Fruit fly (Drosophila melanogaster) whole organism, embryonic: ENCODE results near the gene Mfap1.

Experiments used
- Atf6 ChIP-seq: fragments of 200-800 bp; sonication (Bioruptor generic); IDR thresholded peaks from 2 replicates; pipeline ENCODE4 v1.3.6; 2022; ENCODE audit warnings: missing biosample characterization, missing genetic modification characterization
- Awh ChIP-seq: fragments of 200-800 bp; sonication (Bioruptor generic); IDR thresholded peaks from 2 replicates; pipeline ENCODE4, ENCODE4 v1.3.6; 2022; ENCODE audit warnings: missing biosample characterization, missing genetic modification characterization
- B-H1 ChIP-seq: fragments of 200-800 bp; sonication (Bioruptor generic); IDR thresholded peaks from 3 replicates; pipeline ENCODE4 v1.3.6; 2022; ENCODE audit warnings: missing biosample characterization, missing genetic modification characterization
- CG10209 ChIP-seq: fragments of 200-800 bp; sonication (Bioruptor generic); optimal IDR thresholded peaks from 3 replicates; lab custom pipeline; 2017; ENCODE audit warnings: missing biosample characterization, mild to moderate bottlenecking, missing genetic modification characterization, missing genetic modification reagents
- CG10321 ChIP-seq: fragments of 200-800 bp; sonication (Bioruptor generic); IDR thresholded peaks from 2 replicates; pipeline ENCODE4 v1.3.6; 2022; ENCODE audit warnings: missing biosample characterization, missing genetic modification characterization
- CG11560 ChIP-seq: fragments of 200-800 bp; sonication (Bioruptor generic); IDR thresholded peaks from 3 replicates; pipeline ENCODE4 v1.3.6; 2022; ENCODE audit warnings: missing biosample characterization, missing genetic modification characterization
- CG12391 ChIP-seq: fragments of 200-800 bp; sonication (Bioruptor generic); optimal IDR thresholded peaks from 3 replicates; lab custom pipeline; 2018; ENCODE audit warnings: missing biosample characterization, mild to moderate bottlenecking, missing genetic modification characterization, moderate library complexity
- CG14710 ChIP-seq: fragments of 200-800 bp; sonication (Bioruptor generic); optimal IDR thresholded peaks from 3 replicates; lab custom pipeline; 2019; ENCODE audit warnings: missing biosample characterization, mild to moderate bottlenecking, missing genetic modification characterization, moderate library complexity
- CG1529 ChIP-seq: fragments of 200-800 bp; sonication (Bioruptor generic); optimal IDR thresholded peaks from 3 replicates; lab custom pipeline; 2018; ENCODE audit warnings: missing biosample characterization, missing genetic modification characterization
- CG1832 ChIP-seq: fragments of 200-800 bp; sonication (Bioruptor generic); optimal IDR thresholded peaks from 2 replicates; lab custom pipeline; 2017; ENCODE audit warnings: missing biosample characterization, mild to moderate bottlenecking, missing genetic modification characterization, inconsistent platforms
- CG3065 ChIP-seq: fragments of 200-800 bp; sonication (Bioruptor generic); optimal IDR thresholded peaks from 2 replicates; lab custom pipeline; 2016; ENCODE audit warnings: missing biosample characterization, missing genetic modification characterization
- CG3995 ChIP-seq: fragments of 200-800 bp; sonication (Bioruptor generic); optimal IDR thresholded peaks from 3 replicates; lab custom pipeline; 2016; ENCODE audit warnings: missing biosample characterization, missing genetic modification characterization
- CG4360 ChIP-seq: fragments of 200-800 bp; sonication (Bioruptor generic); IDR thresholded peaks from 2 replicates; pipeline ENCODE4 v1.3.6; 2022; ENCODE audit warnings: missing biosample characterization, missing genetic modification characterization
- CG7987 ChIP-seq: fragments of 200-800 bp; sonication (Bioruptor generic); optimal IDR thresholded peaks from 2 replicates; lab custom pipeline; 2018; ENCODE audit warnings: missing biosample characterization, mild to moderate bottlenecking, missing genetic modification characterization, moderate library complexity
- CG8281 ChIP-seq: fragments of 200-800 bp; sonication (Bioruptor generic); optimal IDR thresholded peaks from 2 replicates; lab custom pipeline; 2018; ENCODE audit warnings: missing biosample characterization, mild to moderate bottlenecking, missing genetic modification characterization, moderate library complexity
- CG8765 ChIP-seq: fragments of 200-800 bp; sonication (Bioruptor generic); IDR thresholded peaks from 2 replicates; pipeline ENCODE4 v1.3.6; 2022; ENCODE audit warnings: missing biosample characterization, missing genetic modification characterization
- CG9215 ChIP-seq: fragments of 200-800 bp; sonication (Bioruptor generic); IDR thresholded peaks from 2 replicates; pipeline ENCODE4 v1.3.6; 2022; ENCODE audit warnings: missing biosample characterization, missing genetic modification characterization
- CG9609 ChIP-seq: fragments of 200-800 bp; sonication (Bioruptor generic); optimal IDR thresholded peaks from 3 replicates; lab custom pipeline; 2016; ENCODE audit warnings: missing biosample characterization, missing genetic modification characterization
- CoRest ChIP-seq: fragments of 200-800 bp; sonication (Bioruptor generic); optimal IDR thresholded peaks from 3 replicates; lab custom pipeline; 2018; ENCODE audit warnings: missing biosample characterization, mild to moderate bottlenecking, missing genetic modification characterization, moderate library complexity
- Drgx ChIP-seq: fragments of 200-800 bp; sonication (Bioruptor generic); IDR thresholded peaks from 2 replicates; pipeline ENCODE4 v1.3.6; 2022; ENCODE audit warnings: missing biosample characterization, missing genetic modification characterization
- ERR ChIP-seq: fragments of 200-800 bp; sonication (Bioruptor generic); optimal IDR thresholded peaks from 2 replicates; lab custom pipeline; 2016; ENCODE audit warnings: missing biosample characterization, missing genetic modification characterization
- GATAe ChIP-seq: fragments of 200-800 bp; sonication (Bioruptor generic); conservative IDR thresholded peaks from 2 replicates; pipeline ENCODE4 v1.3.6; 2022; ENCODE audit warnings: missing biosample characterization, missing genetic modification characterization
- H15 ChIP-seq: fragments of 200-800 bp; sonication (Bioruptor generic); IDR thresholded peaks from 3 replicates; pipeline ENCODE4 v1.3.6; 2022; ENCODE audit warnings: missing biosample characterization, missing genetic modification characterization
- HLH3B ChIP-seq: fragments of 200-800 bp; sonication (Bioruptor generic); IDR thresholded peaks from 2 replicates; pipeline ENCODE4 v1.3.6; 2022; ENCODE audit warnings: missing biosample characterization, missing genetic modification characterization
- HmgZ ChIP-seq: fragments of 200-800 bp; sonication (Bioruptor generic); optimal IDR thresholded peaks from 2 replicates; lab custom pipeline; 2018; ENCODE audit warnings: missing biosample characterization, mild to moderate bottlenecking, missing genetic modification characterization
- Hmx ChIP-seq: fragments of 200-800 bp; sonication (Bioruptor generic); optimal IDR thresholded peaks from 2 replicates; lab custom pipeline; 2016; ENCODE audit warnings: missing biosample characterization, missing genetic modification characterization
- Hr3 ChIP-seq: fragments of 200-800 bp; sonication (Bioruptor generic); optimal IDR thresholded peaks from 3 replicates; lab custom pipeline; 2016; ENCODE audit warnings: missing biosample characterization, missing genetic modification characterization
- Hsf ChIP-seq: fragments of 200-800 bp; sonication (Bioruptor generic); optimal IDR thresholded peaks from 3 replicates; lab custom pipeline; 2016; ENCODE audit warnings: missing biosample characterization, missing genetic modification characterization
- Mad ChIP-seq: fragments of 200-800 bp; sonication (Bioruptor generic); optimal IDR thresholded peaks from 2 replicates; lab custom pipeline; 2016; ENCODE audit warnings: missing biosample characterization, missing genetic modification characterization
- Opbp ChIP-seq: fragments of 200-800 bp; sonication (Bioruptor generic); IDR thresholded peaks from 3 replicates; pipeline ENCODE4 v1.3.6; 2022; ENCODE audit warnings: missing biosample characterization, missing genetic modification characterization; ENCODE audit not compliant: partially characterized antibody
- ap ChIP-seq: fragments of 200-800 bp; sonication (Bioruptor generic); IDR thresholded peaks from 2 replicates; pipeline ENCODE4 v1.3.6; 2022; ENCODE audit warnings: missing biosample characterization, missing genetic modification characterization
- az2 ChIP-seq: fragments of 200-800 bp; sonication (Bioruptor generic); optimal IDR thresholded peaks from 3 replicates; lab custom pipeline; 2016; ENCODE audit warnings: missing biosample characterization, missing genetic modification characterization
- da ChIP-seq: fragments of 200-800 bp; sonication (Bioruptor generic); optimal IDR thresholded peaks from 2 replicates; lab custom pipeline; 2016; ENCODE audit warnings: missing biosample characterization, missing genetic modification characterization
- dan ChIP-seq: fragments of 200-800 bp; sonication (Bioruptor generic); IDR thresholded peaks from 2 replicates; pipeline ENCODE4 v1.3.6; 2022; ENCODE audit warnings: missing biosample characterization, missing genetic modification characterization
- disco-r ChIP-seq: fragments of 200-800 bp; sonication (Bioruptor generic); optimal IDR thresholded peaks from 2 replicates; lab custom pipeline; 2016; ENCODE audit warnings: missing biosample characterization, missing genetic modification characterization
- dpn ChIP-seq, 2 experiments: fragments of 200-800 bp; sonication (Bioruptor generic); optimal IDR thresholded peaks; 3 replicates each; lab custom pipeline; 2016; ENCODE audit warnings: missing biosample characterization in 2 of 2, missing genetic modification characterization in 2 of 2
- dysf ChIP-seq: fragments of 200-800 bp; sonication (Bioruptor generic); IDR thresholded peaks from 3 replicates; pipeline ENCODE4 v1.3.6; 2022; ENCODE audit warnings: missing biosample characterization, missing genetic modification characterization
- ems ChIP-seq: fragments of 200-800 bp; sonication (Bioruptor generic); optimal IDR thresholded peaks from 3 replicates; lab custom pipeline; 2016; ENCODE audit warnings: missing biosample characterization, missing genetic modification characterization
- esg ChIP-seq: fragments of 200-800 bp; sonication (Bioruptor generic); conservative IDR thresholded peaks from 2 replicates; pipeline ENCODE4 v1.3.6; 2022; ENCODE audit warnings: missing biosample characterization, missing genetic modification characterization
- fd96Cb ChIP-seq: fragments of 200-800 bp; sonication (Bioruptor generic); optimal IDR thresholded peaks from 2 replicates; lab custom pipeline; 2018; ENCODE audit warnings: missing biosample characterization, mild to moderate bottlenecking, missing genetic modification characterization, moderate library complexity
- hb ChIP-seq: fragments of 200-800 bp; sonication (Bioruptor generic); IDR thresholded peaks from 3 replicates; pipeline ENCODE4 v1.3.6; 2022; ENCODE audit warnings: missing biosample characterization, missing genetic modification characterization; ENCODE audit not compliant: partially characterized antibody
- insv ChIP-seq, 2 experiments: fragments of 200-800 bp; sonication (Bioruptor generic); optimal IDR thresholded peaks; 3 replicates each; lab custom pipeline; 2016 to 2018; ENCODE audit warnings: missing biosample characterization in 2 of 2, missing genetic modification characterization in 2 of 2
- klu ChIP-seq: fragments of 200-800 bp; sonication (Bioruptor generic); IDR thresholded peaks from 2 replicates; pipeline ENCODE4 v1.3.6; 2022; ENCODE audit warnings: missing biosample characterization, missing genetic modification characterization
- mam ChIP-seq: fragments of 200-800 bp; sonication (Bioruptor generic); optimal IDR thresholded peaks from 3 replicates; lab custom pipeline; 2016; ENCODE audit warnings: missing biosample characterization, missing genetic modification characterization
- mirr ChIP-seq: fragments of 200-800 bp; sonication (Bioruptor generic); optimal IDR thresholded peaks from 3 replicates; lab custom pipeline; 2018; ENCODE audit warnings: missing biosample characterization, mild to moderate bottlenecking, missing genetic modification characterization
- org-1 ChIP-seq: fragments of 200-800 bp; sonication (Bioruptor generic); optimal IDR thresholded peaks from 2 replicates; lab custom pipeline; 2017; ENCODE audit warnings: missing biosample characterization, missing genetic modification characterization
- pb ChIP-seq: fragments of 200-800 bp; sonication (Bioruptor generic); optimal IDR thresholded peaks from 3 replicates; lab custom pipeline; 2016; ENCODE audit warnings: missing biosample characterization, missing genetic modification characterization
- pum ChIP-seq: fragments of 200-800 bp; sonication (Bioruptor generic); optimal IDR thresholded peaks from 2 replicates; lab custom pipeline; 2016; ENCODE audit warnings: missing biosample characterization, missing genetic modification characterization
- seq ChIP-seq: fragments of 200-800 bp; sonication (Bioruptor generic); IDR thresholded peaks from 2 replicates; pipeline ENCODE4 v1.3.6; 2022; ENCODE audit warnings: missing biosample characterization, missing genetic modification characterization
- sqz ChIP-seq: fragments of 200-800 bp; sonication (Bioruptor generic); optimal IDR thresholded peaks from 3 replicates; lab custom pipeline; 2018; ENCODE audit warnings: missing biosample characterization, mild to moderate bottlenecking, missing genetic modification characterization
- tup ChIP-seq: fragments of 200-800 bp; sonication (Bioruptor generic); optimal IDR thresholded peaks from 2 replicates; lab custom pipeline; 2016; ENCODE audit warnings: missing biosample characterization, mild to moderate bottlenecking, missing genetic modification characterization, moderate library complexity
- unc-4 ChIP-seq: fragments of 200-800 bp; sonication (Bioruptor generic); IDR thresholded peaks from 2 replicates; pipeline ENCODE4 v1.3.6; 2022; ENCODE audit warnings: missing biosample characterization, missing genetic modification characterization; ENCODE audit not compliant: partially characterized antibody

Gene Mfap1

dm6 chr3L:1962964-1963363, 22.1 kb downstream of the Mfap1 start, which contains the start of gene SCOT (continued):
- TF ChIP-seq CG8765 (GFP tag; lab: Robert Waterston, UW) (no peak; the same call in 1 of the 2 replicates), CG9215 (GFP tag; lab: Robert Waterston, UW) (peak; percentile 57), H15 (GFP tag; lab: Robert Waterston, UW) (peak; percentile 71; the same call in 2 of the 3 replicates), mam (GFP tag; lab: Kevin White, UChicago) (peak; percentile 61), klu (peak; percentile 62; the same call in 1 of the 2 replicates), CG1832 (GFP tag; lab: Kevin White, UChicago) (no peak), CG3065 (GFP tag; lab: Kevin White, UChicago) (no peak), CG14710 (tag; lab: Kevin White, UChicago) (no peak), HLH3B (GFP tag; lab: Robert Waterston, UW) (peak; percentile 80), pum (GFP tag; lab: Kevin White, UChicago) (peak; percentile 54), disco-r (GFP tag; lab: Kevin White, UChicago) (peak; percentile 19), Drgx (peak; percentile 98), CG10209 (GFP tag; lab: Kevin White, UChicago) (peak; percentile 66), B-H1 (GFP tag; lab: Robert Waterston, UW) (peak; percentile 60; the same call in 2 of the 3 replicates), Hmx (no peak), ems (GFP tag; lab: Kevin White, UChicago) (peak; percentile 66), sqz (GFP tag; lab: Kevin White, UChicago) (no peak), CG9609 (peak; percentile 51), ap (GFP tag; lab: Robert Waterston, UW) (peak; percentile 71), unc-4 (no peak), HmgZ (tag; lab: Kevin White, UChicago) (peak; percentile 42), dpn (GFP tag; optimal IDR thresholded peaks at IDR 0.05; lab: Kevin White, UChicago) (peak; percentile 60 to 76), tup (GFP tag; lab: Kevin White, UChicago) (no peak), seq (GFP tag; lab: Robert Waterston, UW) (peak; percentile 78), mirr (GFP tag; lab: Kevin White, UChicago) (no peak), hb (GFP tag; lab: Robert Waterston, UW) (no peak), Mad (no peak), CG1529 (peak; percentile 43), CG12391 (tag; lab: Kevin White, UChicago) (peak; percentile 70), CG7987 (GFP tag; lab: Kevin White, UChicago) (no peak), pb (GFP tag; lab: Kevin White, UChicago) (peak; percentile 58), Hsf (GFP tag; lab: Kevin White, UChicago) (peak; percentile 74), esg (peak; percentile 81), org-1 (GFP tag; lab: Kevin White, UChicago) (peak; percentile 41), dan (GFP tag; lab: Robert Waterston, UW) (0 out of 2 replicates have a peak, but pooled peaks have one; percentile 40), Hr3 (GFP tag; lab: Kevin White, UChicago) (peak; percentile 55), dysf (GFP tag; lab: Robert Waterston, UW) (peak; percentile 87), CG8281 (no peak), Awh (GFP tag; lab: Robert Waterston, UW) (peak; percentile 82), Opbp (GFP tag; lab: Robert Waterston, UW) (no peak), ERR (peak; percentile 50), insv (GFP tag; optimal IDR thresholded peaks at IDR 0.05; lab: Kevin White, UChicago) (no peak), az2 (peak; percentile 77), GATAe (GFP tag; lab: Robert Waterston, UW) (no peak), da (GFP tag; lab: Kevin White, UChicago) (peak; percentile 62), CG3995 (no peak), CG10321 (peak; percentile 47; the same call in 1 of the 2 replicates), CG11560 (tag; lab: Robert Waterston, UW) (peak; percentile 66; the same call in 2 of the 3 replicates), fd96Cb (tag; lab: Kevin White, UChicago) (peak; percentile 57), CoRest (tag; lab: Kevin White, UChicago) (peak; percentile 64), CG4360 (GFP tag; lab: Robert Waterston, UW) (peak; percentile 39; the same call in 1 of the 2 replicates), Atf6 (peak; percentile 72; the same call in 1 of the 2 replicates)
